Fruit fly (Drosophila melanogaster): Measurements from ENCODE around the gene CG9701.

DNA sequence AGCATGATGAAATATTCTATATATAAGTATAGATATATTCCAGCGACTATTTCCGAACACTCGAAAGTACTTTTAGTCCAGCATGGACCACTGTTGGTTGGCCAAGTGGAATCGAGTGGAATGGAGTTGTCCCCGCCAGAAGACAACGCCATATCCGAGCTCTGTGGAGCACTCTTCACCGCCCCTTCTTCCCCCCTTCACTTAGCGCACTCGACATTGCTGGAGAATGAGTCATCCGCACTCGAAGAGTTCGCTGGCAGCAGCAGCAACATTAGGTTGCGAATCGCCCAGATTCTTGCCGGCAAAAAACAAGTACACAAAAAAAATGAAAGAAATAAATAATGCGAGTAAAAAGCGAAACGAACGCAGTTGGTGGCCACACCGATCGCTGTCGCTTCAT, 35.3 kb upstream of the CG9701 start:
- TF ChIP-seq h (optimal IDR thresholded peaks at IDR 0.05) (no peak), Sin3A (optimal IDR thresholded peaks at IDR 0.05) (no peak), ttk (optimal IDR thresholded peaks at IDR 0.05) (no peak), psq (optimal IDR thresholded peaks at IDR 0.05) (no peak), Myc (optimal IDR thresholded peaks at IDR 0.05) (no peak), insv (optimal IDR thresholded peaks at IDR 0.05) (no peak)

All from Kc167 (cell line).